Fruit fly (Drosophila melanogaster) whole organism, prepupa: ENCODE measurements around the gene sds22.
A peak's percentile ranks its signal among the peaks of the same experiment; 100 is the strongest.

Experiments used
- Blimp-1 ChIP-seq: fragments of 200-800 bp; sonication (Bioruptor generic); optimal IDR thresholded peaks from 3 replicates; lab custom pipeline; 2017; ENCODE audit warnings: missing biosample characterization, missing genetic modification characterization, mild to moderate bottlenecking, moderate library complexity, missing genetic modification reagents
- CG11294 ChIP-seq: fragments of 200-800 bp; sonication (Bioruptor generic); IDR thresholded peaks from 2 replicates; pipeline ENCODE4 v1.3.6; 2022; ENCODE audit warnings: missing biosample characterization, missing genetic modification characterization
- CG11762 ChIP-seq: fragments of 200-800 bp; sonication (Bioruptor generic); optimal IDR thresholded peaks from 3 replicates; lab custom pipeline; 2016; ENCODE audit warnings: missing biosample characterization, missing genetic modification characterization; ENCODE audit not compliant: insufficient read depth
- CG15336 ChIP-seq: fragments of 200-800 bp; sonication (Bioruptor generic); IDR thresholded peaks from 2 replicates; pipeline ENCODE4 v1.3.6; 2022; ENCODE audit warnings: missing biosample characterization, missing genetic modification characterization
- CG16779 ChIP-seq: fragments of 200-800 bp; sonication (Bioruptor generic); optimal IDR thresholded peaks from 3 replicates; lab custom pipeline; 2017; ENCODE audit warnings: missing biosample characterization, mild to moderate bottlenecking, missing genetic modification characterization
- CG3032 ChIP-seq: fragments of 200-800 bp; optimal IDR thresholded peaks from 2 replicates; lab custom pipeline; 2019; ENCODE audit warnings: missing biosample characterization, mild to moderate bottlenecking, missing genetic modification characterization, moderate library complexity
- CG31627 ChIP-seq: fragments of 200-800 bp; sonication (Bioruptor generic); optimal IDR thresholded peaks from 3 replicates; lab custom pipeline; 2016; ENCODE audit warnings: missing biosample characterization, missing genetic modification characterization
- CG32006 ChIP-seq: fragments of 200-800 bp; sonication (Bioruptor generic); optimal IDR thresholded peaks from 3 replicates; lab custom pipeline; 2017; ENCODE audit warnings: missing biosample characterization, mild to moderate bottlenecking, missing genetic modification characterization
- CG34406 ChIP-seq: fragments of 200-800 bp; sonication (Bioruptor generic); optimal IDR thresholded peaks from 3 replicates; lab custom pipeline; 2016; ENCODE audit warnings: missing biosample characterization, missing genetic modification characterization
- CG3919 ChIP-seq: fragments of 200-800 bp; sonication (Bioruptor generic); optimal IDR thresholded peaks from 3 replicates; lab custom pipeline; 2016; ENCODE audit warnings: missing biosample characterization, missing genetic modification characterization
- CG4318 ChIP-seq: fragments of 200-800 bp; sonication (Bioruptor generic); optimal IDR thresholded peaks from 3 replicates; lab custom pipeline; 2017; ENCODE audit warnings: missing biosample characterization, mild to moderate bottlenecking, missing genetic modification characterization
- CG6163 ChIP-seq: fragments of 200-800 bp; sonication (Bioruptor generic); IDR thresholded peaks from 3 replicates; pipeline ENCODE4 v1.3.6; 2022; ENCODE audit warnings: missing biosample characterization, missing genetic modification characterization
- CG6276 ChIP-seq: fragments of 200-800 bp; sonication (Bioruptor generic); optimal IDR thresholded peaks from 2 replicates; lab custom pipeline; 2017; ENCODE audit warnings: missing biosample characterization, mild to moderate bottlenecking, missing genetic modification characterization
- CG6792 ChIP-seq: fragments of 200-800 bp; sonication (Bioruptor generic); optimal IDR thresholded peaks from 3 replicates; lab custom pipeline; 2016; ENCODE audit warnings: missing biosample characterization, missing genetic modification characterization
- CG6808 ChIP-seq: fragments of 200-800 bp; sonication (Bioruptor generic); optimal IDR thresholded peaks from 3 replicates; lab custom pipeline; 2017; ENCODE audit warnings: missing biosample characterization, missing genetic modification characterization, mild to moderate bottlenecking, moderate library complexity, missing genetic modification reagents
- CG6854 ChIP-seq: fragments of 200-800 bp; sonication (Bioruptor generic); optimal IDR thresholded peaks from 2 replicates; lab custom pipeline; 2017; ENCODE audit warnings: missing biosample characterization, mild to moderate bottlenecking, missing genetic modification characterization
- CG8319 ChIP-seq: fragments of 200-800 bp; sonication (Bioruptor generic); optimal IDR thresholded peaks from 3 replicates; lab custom pipeline; 2016; ENCODE audit warnings: missing biosample characterization, missing genetic modification characterization
- CG8632 ChIP-seq: fragments of 200-800 bp; sonication (Bioruptor generic); optimal IDR thresholded peaks from 3 replicates; lab custom pipeline; 2016; ENCODE audit warnings: missing biosample characterization, missing genetic modification characterization
- CG9139 ChIP-seq: fragments of 200-800 bp; sonication (Bioruptor generic); optimal IDR thresholded peaks from 3 replicates; lab custom pipeline; 2017; ENCODE audit warnings: missing biosample characterization, mild to moderate bottlenecking, missing genetic modification characterization
- Eip75B ChIP-seq: fragments of 200-800 bp; sonication (Bioruptor generic); optimal IDR thresholded peaks from 3 replicates; lab custom pipeline; 2016; ENCODE audit warnings: missing biosample characterization, missing genetic modification characterization
- Eip78C ChIP-seq: fragments of 200-800 bp; sonication (Bioruptor generic); peaks from one replicate; lab custom pipeline; 2016; ENCODE audit warnings: missing biosample characterization, missing genetic modification characterization
- Ets96B ChIP-seq: fragments of 200-800 bp; optimal IDR thresholded peaks from 2 replicates; lab custom pipeline; 2019; ENCODE audit warnings: missing biosample characterization, mild to moderate bottlenecking, missing genetic modification characterization, moderate library complexity
- Gug ChIP-seq: fragments of 200-800 bp; sonication (Bioruptor generic); IDR thresholded peaks from 2 replicates; pipeline ENCODE4 v1.3.6; 2022; ENCODE audit warnings: missing biosample characterization, missing genetic modification characterization
- Hr38 ChIP-seq: sonication (Bioruptor generic); optimal IDR thresholded peaks from 2 replicates; lab custom pipeline; 2016; ENCODE audit warnings: missing biosample characterization, missing genetic modification characterization
- Hr4 ChIP-seq: fragments of 200-800 bp; sonication (Bioruptor generic); optimal IDR thresholded peaks from 3 replicates; lab custom pipeline; 2016; ENCODE audit warnings: missing biosample characterization, missing genetic modification characterization
- Lpt ChIP-seq: fragments of 200-800 bp; sonication (Bioruptor generic); optimal IDR thresholded peaks from 3 replicates; lab custom pipeline; 2016; ENCODE audit warnings: missing biosample characterization, missing genetic modification characterization
- OdsH ChIP-seq: fragments of 200-800 bp; sonication (Bioruptor generic); optimal IDR thresholded peaks from 3 replicates; lab custom pipeline; 2016; ENCODE audit warnings: missing biosample characterization, missing genetic modification characterization
- Smox ChIP-seq: fragments of 200-800 bp; sonication (Bioruptor generic); optimal IDR thresholded peaks from 3 replicates; lab custom pipeline; 2016; ENCODE audit warnings: missing biosample characterization, missing genetic modification characterization
- Sox102F ChIP-seq: fragments of 200-800 bp; sonication (Bioruptor generic); optimal IDR thresholded peaks from 2 replicates; lab custom pipeline; 2016; ENCODE audit warnings: missing biosample characterization, mild to moderate bottlenecking, missing genetic modification characterization
- Sox14 ChIP-seq: fragments of 200-800 bp; sonication (Bioruptor generic); optimal IDR thresholded peaks from 3 replicates; lab custom pipeline; 2016; ENCODE audit warnings: missing biosample characterization, missing genetic modification characterization
- Sox15 ChIP-seq: fragments of 200-800 bp; sonication (Bioruptor generic); optimal IDR thresholded peaks from 3 replicates; lab custom pipeline; 2016; ENCODE audit warnings: missing biosample characterization, missing genetic modification characterization
- achi ChIP-seq: fragments of 200-800 bp; sonication (Bioruptor generic); optimal IDR thresholded peaks from 3 replicates; lab custom pipeline; 2016; ENCODE audit warnings: missing biosample characterization, missing genetic modification characterization
- acj6 ChIP-seq: fragments of 200-800 bp; sonication (Bioruptor generic); optimal IDR thresholded peaks from 3 replicates; lab custom pipeline; 2016; ENCODE audit warnings: missing biosample characterization, missing genetic modification characterization
- cyc ChIP-seq: fragments of 200-800 bp; sonication (Bioruptor generic); optimal IDR thresholded peaks from 3 replicates; lab custom pipeline; 2016; ENCODE audit warnings: missing biosample characterization, missing genetic modification characterization
- dsx ChIP-seq: fragments of 200-800 bp; optimal IDR thresholded peaks from 3 replicates; lab custom pipeline; 2019; ENCODE audit warnings: missing biosample characterization, mild to moderate bottlenecking, missing genetic modification characterization, moderate library complexity; ENCODE audit not compliant: poor library complexity, severe bottlenecking
- eg ChIP-seq: fragments of 200-800 bp; sonication (Bioruptor generic); IDR thresholded peaks from 3 replicates; pipeline ENCODE4 v1.3.6; 2022; ENCODE audit warnings: missing biosample characterization, missing genetic modification characterization
- fd85E ChIP-seq: fragments of 200-800 bp; sonication (Bioruptor generic); optimal IDR thresholded peaks from 3 replicates; lab custom pipeline; 2016; ENCODE audit warnings: missing biosample characterization, missing genetic modification characterization
- fkh ChIP-seq: fragments of 200-800 bp; sonication (Bioruptor generic); optimal IDR thresholded peaks from 3 replicates; lab custom pipeline; 2017; ENCODE audit warnings: missing biosample characterization, mild to moderate bottlenecking, missing genetic modification characterization, moderate library complexity
- lz ChIP-seq: fragments of 200-800 bp; sonication (Bioruptor generic); optimal IDR thresholded peaks from 3 replicates; lab custom pipeline; 2016; ENCODE audit warnings: missing biosample characterization, missing genetic modification characterization
- net ChIP-seq: fragments of 200-800 bp; sonication (Bioruptor generic); optimal IDR thresholded peaks from 3 replicates; lab custom pipeline; 2016; ENCODE audit warnings: missing biosample characterization, missing genetic modification characterization
- pdm3 ChIP-seq: fragments of 200-800 bp; sonication (Bioruptor generic); optimal IDR thresholded peaks from 3 replicates; lab custom pipeline; 2016; ENCODE audit warnings: missing biosample characterization, missing genetic modification characterization
- salr ChIP-seq, 2 experiments: fragments of 200-800 bp; sonication (Bioruptor generic); optimal IDR thresholded peaks; 3 replicates each; lab custom pipeline; 2016 to 2018; ENCODE audit warnings: missing biosample characterization in 2 of 2, missing genetic modification characterization in 2 of 2, mild to moderate bottlenecking in 1 of 2
- spab ChIP-seq: fragments of 200-800 bp; sonication (Bioruptor generic); optimal IDR thresholded peaks from 2 replicates; lab custom pipeline; 2017; ENCODE audit warnings: missing biosample characterization, mild to moderate bottlenecking, missing genetic modification characterization, missing genetic modification reagents
- ss ChIP-seq, 2 experiments: fragments of 200-800 bp; sonication (Bioruptor generic); optimal IDR thresholded peaks; 2 replicates in 1 of 2; 3 replicates in 1 of 2; lab custom pipeline; 2017 to 2018; ENCODE audit warnings: mild to moderate bottlenecking in 2 of 2, missing biosample characterization in 2 of 2, missing genetic modification characterization in 2 of 2, moderate library complexity in 1 of 2
- svp ChIP-seq: fragments of 200-800 bp; sonication (Bioruptor generic); peaks from one replicate; lab custom pipeline; 2016; ENCODE audit warnings: missing biosample characterization, missing genetic modification characterization
- topi ChIP-seq: fragments of 200-800 bp; sonication (Bioruptor generic); optimal IDR thresholded peaks from 3 replicates; lab custom pipeline; 2016; ENCODE audit warnings: missing biosample characterization, missing genetic modification characterization
- vri ChIP-seq: fragments of 200-800 bp; sonication (Bioruptor generic); optimal IDR thresholded peaks from 3 replicates; lab custom pipeline; 2016; ENCODE audit warnings: missing biosample characterization, mild to moderate bottlenecking, missing genetic modification characterization

sds22 gene

dm6 chr3R:17400675-17401118, 9.3 kb downstream of the sds22 start (continued):
- TF ChIP-seq Gug (GFP tag; lab: Robert Waterston, UW) (no peak), Sox15 (GFP tag; lab: Kevin White, UChicago) (peak; percentile 19), svp (GFP tag; lab: Kevin White, UChicago) (peak; percentile 96), pdm3 (GFP tag; lab: Kevin White, UChicago) (peak; percentile 59), CG11294 (GFP tag; lab: Robert Waterston, UW) (no peak; the same call in 1 of the 2 replicates), CG31627 (GFP tag; lab: Kevin White, UChicago) (peak; percentile 49), CG6276 (peak; percentile 67), CG3919 (GFP tag; lab: Kevin White, UChicago) (peak; percentile 83), CG6792 (peak; percentile 64), CG8632 (GFP tag; lab: Kevin White, UChicago) (peak; percentile 29), Hr38 (GFP tag; lab: Kevin White, UChicago) (no peak), fd85E (GFP tag; lab: Kevin White, UChicago) (peak; percentile 20), Sox102F (GFP tag; lab: Kevin White, UChicago) (peak; percentile 14), lz (peak; percentile 63), Eip75B (GFP tag; lab: Kevin White, UChicago) (peak; percentile 77), dsx (GFP tag; lab: Kevin White, UChicago) (peak; percentile 69), CG4318 (GFP tag; lab: Kevin White, UChicago) (peak; percentile 31), OdsH (peak; percentile 55), CG3032 (tag; lab: Kevin White, UChicago) (peak; percentile 39), salr (GFP tag; optimal IDR thresholded peaks at IDR 0.05; lab: Kevin White, UChicago) (no peak), CG6854 (peak; percentile 29), CG15336 (GFP tag; lab: Robert Waterston, UW) (peak; percentile 48), cyc (GFP tag; lab: Kevin White, UChicago) (peak; percentile 75), CG6808 (GFP tag; lab: Kevin White, UChicago) (peak; percentile 58), CG6163 (peak; percentile 75), CG11762 (peak; percentile 77), acj6 (GFP tag; lab: Kevin White, UChicago) (peak; percentile 47), eg (GFP tag; lab: Robert Waterston, UW) (0 out of 3 replicates have a peak, but pooled peaks have one; percentile 40), spab (peak; percentile 64), Sox14 (GFP tag; lab: Kevin White, UChicago) (peak; percentile 39), CG34406 (GFP tag; lab: Kevin White, UChicago) (peak; percentile 36)

- TF ChIP-seq Sox102F (GFP tag; lab: Kevin White, UChicago): peak; percentile 14
- peak; percentile 56 for TF ChIP-seq CG32006 (GFP tag; lab: Kevin White, UChicago)
- TF ChIP-seq Smox (GFP tag; lab: Kevin White, UChicago): peak; percentile 57
- peak; percentile 23 for TF ChIP-seq acj6 (GFP tag; lab: Kevin White, UChicago)
- TF ChIP-seq Lpt (GFP tag; lab: Kevin White, UChicago): no peak
- peak; percentile 54 for TF ChIP-seq Sox14 (GFP tag; lab: Kevin White, UChicago)
- no peak for TF ChIP-seq dsx (GFP tag; lab: Kevin White, UChicago)
- no peak for TF ChIP-seq CG8319 (GFP tag; lab: Kevin White, UChicago)
- no peak for TF ChIP-seq Hr38 (GFP tag; lab: Kevin White, UChicago)
- TF ChIP-seq CG4318 (GFP tag; lab: Kevin White, UChicago): no peak
- TF ChIP-seq Blimp-1: no peak
- peak; percentile 50 for TF ChIP-seq Eip78C (GFP tag; lab: Kevin White, UChicago)
- TF ChIP-seq vri: peak; percentile 92
- peak; percentile 28 for TF ChIP-seq achi (GFP tag; lab: Kevin White, UChicago)
- peak; percentile 70 for TF ChIP-seq eg (GFP tag; lab: Robert Waterston, UW)
- no peak for TF ChIP-seq Ets96B
- TF ChIP-seq ss (GFP tag; optimal IDR thresholded peaks at IDR 0.05; lab: Kevin White, UChicago): no peak
- no peak for TF ChIP-seq Sox15 (GFP tag; lab: Kevin White, UChicago)
- no peak for TF ChIP-seq net (GFP tag; lab: Kevin White, UChicago)
- peak; percentile 74 for TF ChIP-seq Hr4 (GFP tag; lab: Kevin White, UChicago)
- TF ChIP-seq CG9139 (GFP tag; lab: Kevin White, UChicago): no peak
- no peak for TF ChIP-seq CG6808 (GFP tag; lab: Kevin White, UChicago)
- no peak for TF ChIP-seq CG6792
- TF ChIP-seq CG16779 (tag; lab: Kevin White, UChicago): no peak
- peak; percentile 24 for TF ChIP-seq CG3032 (tag; lab: Kevin White, UChicago)
- TF ChIP-seq salr (GFP tag; optimal IDR thresholded peaks at IDR 0.05; lab: Kevin White, UChicago): no peak
- TF ChIP-seq cyc (GFP tag; lab: Kevin White, UChicago): no peak
- TF ChIP-seq fd85E (GFP tag; lab: Kevin White, UChicago): no peak
- TF ChIP-seq svp (GFP tag; lab: Kevin White, UChicago): no peak
- TF ChIP-seq Gug (GFP tag; lab: Robert Waterston, UW): no peak
- peak; percentile 67 for TF ChIP-seq fkh (GFP tag; lab: Kevin White, UChicago)
- no peak for TF ChIP-seq spab
- no peak for TF ChIP-seq CG11294 (GFP tag; lab: Robert Waterston, UW)
- peak; percentile 10 for TF ChIP-seq topi (GFP tag; lab: Kevin White, UChicago)
These were observed 9.9 kb downstream of the sds22 start for dm6 chr3R:17401289-17401752.
